Fruit fly (Drosophila melanogaster) whole organism: ENCODE data around the gene CG15023.

Experiments used
- CG8478 ChIP-seq: fragments of >200 bp; optimal IDR thresholded peaks from 2 replicates; lab custom pipeline; 2018; ENCODE audit warnings: inconsistent platforms
- psq ChIP-seq: fragments of >200 bp; optimal IDR thresholded peaks from 2 replicates; lab custom pipeline; 2017

- TF ChIP-seq psq (lab: Kevin White, UChicago) (no peak), CG8478 (lab: Kevin White, UChicago) (no peak)
These were observed 39.9 kb downstream of the CG15023 start, which contains the start of gene CG15020 for dm6 chr3L:4421362-4421761.
